Worm (Caenorhabditis elegans): ENCODE measurements around the gene K08H10.10.
"Not testable (repeated sequence)": the region's sequence is repeated elsewhere in the genome, so short reads cannot be mapped to it uniquely, and the experiment has no call there.

K08H10.10 gene

DNA sequence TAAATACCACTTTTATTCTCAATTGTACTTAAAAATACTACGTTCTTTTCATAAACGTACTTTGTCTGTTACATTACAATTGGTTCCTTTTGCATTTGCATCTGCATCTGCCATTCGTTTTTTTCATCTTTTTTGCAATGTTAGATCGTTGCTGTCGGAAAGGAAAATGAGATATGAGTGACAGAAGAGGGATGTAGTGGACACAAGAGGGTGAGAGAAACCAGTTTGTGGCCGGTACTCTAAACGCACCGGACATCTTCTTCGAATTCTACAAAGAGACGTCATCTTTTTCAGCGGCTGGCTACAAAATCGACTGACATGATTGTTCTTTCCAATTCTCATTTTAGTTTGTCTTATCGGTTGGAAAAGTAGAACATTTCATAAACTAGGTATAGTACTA, 1.9 kb downstream of the K08H10.10 start:
- TF ChIP-seq F13C5.2 (tag; optimal IDR thresholded peaks at IDR 0.05) (no peak), hmg-4 (GFP tag; optimal IDR thresholded peaks at IDR 0.05) (no peak), ceh-36 (tag; optimal IDR thresholded peaks at IDR 0.05) (no peak), sea-1 (GFP tag; conservative IDR thresholded peaks at IDR 0.05) (no peak), tra-4 (tag; optimal IDR thresholded peaks at IDR 0.05) (no peak), ets-7 (tag; optimal IDR thresholded peaks at IDR 0.05) (no peak)

DNA sequence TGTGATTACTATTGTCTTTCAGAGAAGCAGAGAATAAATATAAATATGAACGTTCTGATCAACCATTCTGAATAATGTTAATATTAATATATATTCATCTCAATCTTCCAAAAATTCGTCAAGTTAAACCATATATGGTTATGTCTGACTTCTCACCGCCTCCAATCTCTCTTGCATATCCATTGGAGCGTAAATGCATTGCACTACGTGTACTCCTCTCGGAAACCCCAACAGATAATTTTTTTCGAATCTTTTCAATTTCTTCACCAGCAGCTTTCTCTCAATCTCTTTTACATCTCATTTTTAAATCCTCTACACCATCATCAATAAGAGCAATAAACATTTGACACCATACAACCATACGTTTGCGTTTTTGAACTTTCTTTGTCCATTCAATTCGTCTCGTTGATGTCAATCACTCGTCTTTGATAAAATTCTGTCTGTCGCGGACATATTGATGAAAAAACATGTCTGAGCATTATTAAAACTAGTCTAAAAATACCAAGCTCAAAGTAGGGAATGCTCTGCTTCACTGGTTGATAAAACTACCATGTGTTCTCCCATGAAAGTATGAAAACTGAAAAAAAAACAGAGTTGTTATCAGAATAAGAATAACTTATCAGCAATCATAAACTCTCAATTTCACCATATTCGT, 2.6 kb downstream of the K08H10.10 start:
- TF ChIP-seq hnd-1 (tag; optimal IDR thresholded peaks at IDR 0.05) (no peak), ceh-36 (tag; optimal IDR thresholded peaks at IDR 0.05) (no peak), tbx-37 (GFP tag; conservative IDR thresholded peaks at IDR 0.05) (no peak), ama-1 (optimal IDR thresholded peaks at IDR 0.05) (no peak), tra-4 (tag; optimal IDR thresholded peaks at IDR 0.05) (no peak), ceh-13 (GFP tag; optimal IDR thresholded peaks at IDR 0.05) (no peak), sea-1 (GFP tag; conservative IDR thresholded peaks at IDR 0.05) (no peak), hmbx-1 (tag; optimal IDR thresholded peaks at IDR 0.05) (no peak), tbx-11 (GFP tag; IDR thresholded peaks at IDR 0.05) (no peak), hmg-4 (GFP tag; optimal IDR thresholded peaks at IDR 0.05) (no peak)

DNA sequence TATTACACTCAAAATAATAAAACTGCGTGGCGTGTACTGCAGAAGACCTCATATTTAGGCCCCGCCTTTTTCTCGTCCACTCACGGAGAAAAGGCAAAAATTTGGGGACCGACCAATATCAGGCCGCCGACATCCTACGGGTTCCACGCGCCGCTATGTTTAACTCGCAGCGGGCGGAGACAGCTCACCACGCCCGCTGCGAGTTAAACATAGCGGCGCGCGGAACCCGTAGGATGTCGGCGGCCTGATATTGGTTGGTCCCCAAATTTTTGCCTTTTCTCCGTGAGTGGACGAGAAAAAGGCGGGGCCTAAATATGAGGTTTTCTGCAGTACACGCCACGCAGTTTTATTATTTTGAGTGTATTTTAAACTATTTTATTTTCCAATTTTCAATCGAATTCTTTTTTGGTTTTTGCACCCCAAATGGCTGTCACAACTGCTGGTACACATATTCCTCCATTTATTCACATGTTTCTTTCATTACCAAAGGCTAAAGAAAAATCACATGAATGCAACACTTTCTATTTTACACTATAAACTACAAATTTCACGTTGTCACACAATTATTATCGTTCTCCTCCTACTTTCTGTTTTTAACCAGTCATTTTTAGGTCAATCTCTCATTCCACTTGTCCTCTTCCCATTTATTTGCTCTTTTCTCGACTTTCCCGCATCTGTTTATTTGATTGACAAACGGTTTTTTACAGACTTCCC, 3.3 kb downstream of the K08H10.10 start, which contains the start of gene uda-1:
Gene uda-1, plus strand, starts transcription at position 708 of the 714 bp plus-strand sequence.
- not testable (repeated sequence) for TF ChIP-seq ceh-36 (tag; optimal IDR thresholded peaks at IDR 0.05); flt-1 (GFP tag; IDR thresholded peaks at IDR 0.05); B0310.2 (tag; optimal IDR thresholded peaks at IDR 0.05)

DNA sequence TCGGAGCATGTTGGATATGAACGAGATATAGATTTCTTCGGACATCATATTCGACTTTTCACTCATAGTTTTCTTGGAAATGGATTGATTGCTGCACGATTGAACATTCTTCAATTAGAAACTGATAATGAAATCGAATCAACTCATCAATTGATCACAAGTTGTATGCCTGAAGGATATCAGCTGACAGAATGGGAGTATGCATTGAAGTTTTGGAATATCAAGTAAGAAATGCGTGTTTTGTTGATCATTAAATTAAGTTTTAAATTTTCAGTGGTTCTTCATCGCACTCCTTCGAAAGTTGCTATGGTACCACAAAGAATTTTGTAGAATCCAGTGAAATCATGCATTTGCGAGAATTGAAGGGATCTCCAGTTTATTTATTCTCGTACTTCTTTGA, 5.5 kb downstream of the K08H10.10 start:
- no peak for TF ChIP-seq aly-1 (tag; optimal IDR thresholded peaks at IDR 0.05)
- TF ChIP-seq tra-4 (tag; optimal IDR thresholded peaks at IDR 0.05) = no peak
- TF ChIP-seq ama-1 (optimal IDR thresholded peaks at IDR 0.05) = no peak
- TF ChIP-seq ceh-13 (GFP tag; optimal IDR thresholded peaks at IDR 0.05) = no peak
- no peak for TF ChIP-seq hnd-1 (tag; optimal IDR thresholded peaks at IDR 0.05)
- no peak for TF ChIP-seq pes-1 (GFP tag; IDR thresholded peaks at IDR 0.05)
- no peak for TF ChIP-seq scrt-1 (GFP tag; IDR thresholded peaks at IDR 0.05)
- TF ChIP-seq F13C5.2 (tag; optimal IDR thresholded peaks at IDR 0.05) = no peak
- no peak for TF ChIP-seq ceh-36 (tag; optimal IDR thresholded peaks at IDR 0.05)
- TF ChIP-seq hmbx-1 (tag; optimal IDR thresholded peaks at IDR 0.05) = no peak
- TF ChIP-seq flt-1 (GFP tag; IDR thresholded peaks at IDR 0.05) = no peak
- no peak for TF ChIP-seq sea-1 (GFP tag; conservative IDR thresholded peaks at IDR 0.05)
- TF ChIP-seq B0310.2 (tag; optimal IDR thresholded peaks at IDR 0.05) = no peak
- no peak for TF ChIP-seq tbx-11 (GFP tag; IDR thresholded peaks at IDR 0.05)
- no peak for TF ChIP-seq tbx-37 (GFP tag; conservative IDR thresholded peaks at IDR 0.05)
- TF ChIP-seq ets-7 (tag; optimal IDR thresholded peaks at IDR 0.05) = no peak
- TF ChIP-seq hmg-4 (GFP tag; optimal IDR thresholded peaks at IDR 0.05) = no peak

DNA sequence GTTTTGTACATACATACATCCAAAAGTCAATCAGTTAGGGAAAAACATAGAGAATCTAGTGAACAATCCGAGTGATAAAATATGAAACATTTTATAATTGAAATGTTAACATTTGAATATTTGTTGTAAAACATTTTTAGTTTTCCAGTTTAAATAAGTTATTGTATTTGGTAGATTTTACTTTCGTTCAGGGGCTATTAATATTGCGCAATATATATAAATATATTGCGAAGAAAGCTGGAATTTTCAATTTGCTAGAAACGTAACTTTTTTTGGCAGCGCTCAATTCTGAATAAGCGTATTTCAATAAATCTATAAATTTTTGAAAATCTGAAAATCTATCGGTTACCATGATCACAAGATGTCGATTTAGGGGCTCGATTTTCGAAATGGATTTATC, 6.6 kb downstream of the K08H10.10 start:
- TF ChIP-seq tbx-37 (GFP tag; conservative IDR thresholded peaks at IDR 0.05) = no peak
- TF ChIP-seq tra-4 (tag; optimal IDR thresholded peaks at IDR 0.05) = no peak
- no peak for TF ChIP-seq ceh-36 (tag; optimal IDR thresholded peaks at IDR 0.05)
- no peak for TF ChIP-seq B0310.2 (tag; optimal IDR thresholded peaks at IDR 0.05)
- no peak for TF ChIP-seq ama-1 (optimal IDR thresholded peaks at IDR 0.05)

DNA sequence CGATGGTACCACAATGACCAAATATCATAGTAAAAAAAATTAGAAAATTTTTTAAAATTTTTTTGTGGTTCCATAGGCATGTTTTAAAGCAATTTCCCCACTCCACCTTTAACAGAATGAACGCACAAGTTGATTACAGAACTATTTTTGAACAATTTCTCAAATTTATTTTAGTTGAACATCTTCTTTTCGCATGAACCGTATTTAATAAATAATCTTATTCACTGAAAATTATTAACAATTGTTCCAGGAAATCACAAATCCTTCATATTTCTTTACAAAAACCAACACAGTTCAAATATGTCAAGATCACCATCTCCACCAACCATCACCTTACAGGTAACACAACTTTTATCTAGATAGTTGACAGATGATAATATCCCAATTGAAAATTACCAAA, 10.8 kb downstream of the K08H10.10 start, which contains the start of gene lea-1:
Gene lea-1, plus strand, starts transcription at position 301 of the 400 bp plus-strand sequence.
- no peak for TF ChIP-seq tbx-37 (GFP tag; conservative IDR thresholded peaks at IDR 0.05)
- no peak for TF ChIP-seq sea-1 (GFP tag; conservative IDR thresholded peaks at IDR 0.05)
- no peak for TF ChIP-seq tra-4 (tag; optimal IDR thresholded peaks at IDR 0.05)
- no peak for TF ChIP-seq ceh-13 (GFP tag; optimal IDR thresholded peaks at IDR 0.05)
- no peak for TF ChIP-seq hmg-4 (GFP tag; optimal IDR thresholded peaks at IDR 0.05)

DNA sequence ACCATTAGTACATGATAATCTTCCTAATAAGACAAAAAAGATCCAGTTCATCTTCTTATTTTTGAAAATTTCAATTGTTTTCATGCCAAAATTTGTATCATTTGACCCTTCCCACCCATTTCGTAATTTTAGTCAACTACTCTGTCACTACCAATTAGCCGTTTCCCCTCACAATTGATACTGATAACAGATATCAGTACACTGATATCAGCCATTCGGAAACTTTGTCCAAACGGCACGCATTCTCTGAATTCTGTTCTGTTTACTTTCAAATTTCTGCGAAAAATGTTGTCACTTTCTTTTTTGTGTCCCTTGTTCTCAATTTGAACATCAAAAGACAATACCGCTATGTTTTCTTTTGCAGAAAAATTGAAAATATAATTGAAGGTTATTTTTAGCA, 11.8 kb downstream of the K08H10.10 start:
- TF ChIP-seq ceh-36 (tag; optimal IDR thresholded peaks at IDR 0.05) = no peak
- TF ChIP-seq B0310.2 (tag; optimal IDR thresholded peaks at IDR 0.05) = no peak

DNA sequence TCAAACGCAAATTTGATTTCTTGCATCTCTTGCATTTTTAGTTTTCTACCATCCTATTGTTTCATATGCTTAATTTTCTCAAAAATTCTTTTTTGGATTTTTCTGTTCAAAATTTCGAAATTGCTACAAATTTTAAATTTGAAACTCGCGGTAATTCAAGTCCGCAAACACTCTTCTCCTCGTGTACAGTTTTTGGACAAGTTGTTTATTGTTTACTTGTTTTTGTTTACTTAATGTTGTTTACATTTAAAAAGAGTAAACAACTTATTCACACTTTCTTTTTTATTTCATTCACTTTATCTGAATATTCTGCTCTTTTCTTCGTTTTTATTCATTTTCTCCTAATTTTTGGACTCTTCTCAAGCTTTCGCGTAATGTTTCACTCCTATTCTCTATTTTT, 17.4 kb downstream of the K08H10.10 start:
- TF ChIP-seq B0310.2 (tag; optimal IDR thresholded peaks at IDR 0.05) (no peak), tbx-37 (GFP tag; conservative IDR thresholded peaks at IDR 0.05) (no peak), hmg-4 (GFP tag; optimal IDR thresholded peaks at IDR 0.05) (no peak), ama-1 (optimal IDR thresholded peaks at IDR 0.05) (no peak), F13C5.2 (tag; optimal IDR thresholded peaks at IDR 0.05) (no peak), pes-1 (GFP tag; IDR thresholded peaks at IDR 0.05) (no peak)
